Fruit fly (Drosophila melanogaster) whole organism, pupa: ENCODE measurements around the gene mbc.
A peak's percentile ranks its signal among the peaks of the same experiment; 100 is the strongest.

Experiments used
- CG10348 ChIP-seq: fragments of 200-800 bp; sonication (Bioruptor generic); IDR thresholded peaks from 2 replicates; pipeline ENCODE4 v1.3.6; 2022; ENCODE audit warnings: missing biosample characterization, missing genetic modification characterization
- CG12605 ChIP-seq: fragments of 200-800 bp; sonication (Bioruptor generic); IDR thresholded peaks from 2 replicates; pipeline ENCODE4 v1.3.6; 2022; ENCODE audit warnings: missing biosample characterization, missing genetic modification characterization

- peak; percentile 76 for TF ChIP-seq CG10348 (GFP tag; lab: Robert Waterston, UW)
- peak; percentile 84 for TF ChIP-seq CG12605
Measured at dm6 chr3R:23772808-23773207, 8.8 kb upstream of the mbc start, which contains the start of gene tst.
